Fruit fly (Drosophila melanogaster) whole organism, embryonic: Measurements from ENCODE around the gene SKIP.

Experiments used
- CG10979 ChIP-seq: fragments of 200-800 bp; sonication (Bioruptor generic); optimal IDR thresholded peaks from 2 replicates; lab custom pipeline; 2018; ENCODE audit warnings: missing biosample characterization, mild to moderate bottlenecking, missing genetic modification characterization, moderate library complexity
- CG1529 ChIP-seq: fragments of 200-800 bp; sonication (Bioruptor generic); optimal IDR thresholded peaks from 3 replicates; lab custom pipeline; 2018; ENCODE audit warnings: missing biosample characterization, missing genetic modification characterization
- CG4282 ChIP-seq: fragments of 200-800 bp; sonication (Bioruptor generic); optimal IDR thresholded peaks from 2 replicates; lab custom pipeline; 2016; ENCODE audit warnings: missing biosample characterization, missing genetic modification characterization
- CG8765 ChIP-seq: fragments of 200-800 bp; sonication (Bioruptor generic); IDR thresholded peaks from 2 replicates; pipeline ENCODE4 v1.3.6; 2022; ENCODE audit warnings: missing biosample characterization, missing genetic modification characterization
- dimm ChIP-seq: fragments of 200-800 bp; sonication (Bioruptor generic); IDR thresholded peaks from 2 replicates; pipeline ENCODE4 v1.3.6; 2022; ENCODE audit warnings: missing biosample characterization, missing genetic modification characterization
- fd64A ChIP-seq: fragments of 200-800 bp; sonication (Bioruptor generic); optimal IDR thresholded peaks from 3 replicates; lab custom pipeline; 2018; ENCODE audit warnings: missing biosample characterization, mild to moderate bottlenecking, missing genetic modification characterization

DNA sequence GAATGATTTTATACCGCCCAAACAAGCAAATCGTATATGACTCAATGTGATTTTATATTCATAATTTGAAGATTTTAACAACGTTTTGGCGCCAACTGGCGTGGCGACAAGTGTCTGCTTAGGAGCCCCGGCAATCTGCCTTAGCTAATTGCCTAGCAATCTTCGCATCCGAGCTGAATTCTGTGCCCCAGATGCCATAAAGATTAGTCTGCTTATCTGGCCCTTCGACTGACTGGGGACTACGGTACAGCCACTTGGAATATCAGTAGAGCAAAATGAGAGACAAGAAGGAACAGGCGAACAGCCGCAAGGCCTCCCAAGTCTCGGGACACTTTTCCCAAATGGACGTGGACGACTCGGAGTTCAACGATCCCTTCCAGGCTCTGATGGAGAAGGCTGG lies 166.4 kb downstream of the SKIP start:
- no peak for TF ChIP-seq CG4282 (GFP tag; lab: Kevin White, UChicago)
- TF ChIP-seq CG1529 (GFP tag; lab: Kevin White, UChicago): no peak
- no peak for TF ChIP-seq dimm (GFP tag; lab: Robert Waterston, UW)
- TF ChIP-seq CG8765: no peak
- no peak for TF ChIP-seq CG10979 (tag; lab: Kevin White, UChicago)
- TF ChIP-seq fd64A (GFP tag; lab: Kevin White, UChicago): no peak
